Fruit fly (Drosophila melanogaster): ENCODE data around the gene CG11857.

CG11857 gene

dm6 chr3R:25258628-25259240 lies at the start of gene CG11857 (continued):
- TF ChIP-seq GATAe (GFP tag; conservative IDR thresholded peaks at IDR 0.05) (peak; percentile 97), Spps (tag; optimal IDR thresholded peaks at IDR 0.05) (peak; percentile 94), cad (GFP tag; optimal IDR thresholded peaks at IDR 0.05) (no peak), CG31441 (GFP tag; IDR thresholded peaks at IDR 0.05) (peak; percentile 96), ci (GFP tag; IDR thresholded peaks at IDR 0.05) (peak; percentile 99), CG10431 (GFP tag; optimal IDR thresholded peaks at IDR 0.05) (peak; percentile 82), CG5180 (GFP tag; optimal IDR thresholded peaks at IDR 0.05) (no peak), CG14860 (GFP tag; IDR thresholded peaks at IDR 0.05; ENCODE audit: partially characterized antibody) (peak; percentile 100), CG3281 (GFP tag; optimal IDR thresholded peaks at IDR 0.05) (peak; percentile 96), pfk (GFP tag; optimal IDR thresholded peaks at IDR 0.05) (peak; percentile 37), Sox100B (GFP tag; optimal IDR thresholded peaks at IDR 0.05) (peak; percentile 93), h (optimal IDR thresholded peaks at IDR 0.05) (no peak), CG14667 (GFP tag; IDR thresholded peaks at IDR 0.05) (peak; percentile 99), CG10366 (GFP tag; IDR thresholded peaks at IDR 0.05) (peak; percentile 99), wek (GFP tag; optimal IDR thresholded peaks at IDR 0.05) (peak; percentile 79), BEAF-32 (GFP tag; optimal IDR thresholded peaks at IDR 0.05) (peak; percentile 100), CG1792 (GFP tag; optimal IDR thresholded peaks at IDR 0.05) (peak; percentile 95), danr (GFP tag; IDR thresholded peaks at IDR 0.05) (peak; percentile 98), CG16863 (GFP tag; optimal IDR thresholded peaks at IDR 0.05) (peak; percentile 96), hth (optimal IDR thresholded peaks at IDR 0.05) (no peak), Mes4 (GFP tag; optimal IDR thresholded peaks at IDR 0.05) (peak; percentile 94), ATbp (GFP tag; optimal IDR thresholded peaks at IDR 0.05) (peak; percentile 92), CG12219 (GFP tag; optimal IDR thresholded peaks at IDR 0.05) (peak; percentile 92), CG31365 (tag; optimal IDR thresholded peaks at IDR 0.05) (peak; percentile 83), croc (GFP tag; conservative IDR thresholded peaks at IDR 0.05) (peak; percentile 98), lmd (GFP tag; IDR thresholded peaks at IDR 0.05) (peak; percentile 99), Fer3 (tag; optimal IDR thresholded peaks at IDR 0.05) (peak; percentile 98), hbn (GFP tag; IDR thresholded peaks at IDR 0.05; ENCODE audit: partially characterized antibody) (peak; percentile 100), nom (GFP tag; optimal IDR thresholded peaks at IDR 0.05) (peak; percentile 80), dan (GFP tag; IDR thresholded peaks at IDR 0.05) (peak; percentile 97), oc (tag; optimal IDR thresholded peaks at IDR 0.05) (peak; percentile 94), Optix (GFP tag; IDR thresholded peaks at IDR 0.05) (peak; percentile 99), klu (GFP tag; IDR thresholded peaks at IDR 0.05) (peak; percentile 99), mam (GFP tag; optimal IDR thresholded peaks at IDR 0.05) (peak; percentile 99), CG18262 (tag; optimal IDR thresholded peaks at IDR 0.05) (peak; percentile 96), dmrt99B (tag; optimal IDR thresholded peaks at IDR 0.05) (peak; percentile 96), CHES-1-like (GFP tag; optimal IDR thresholded peaks at IDR 0.05) (peak; percentile 97), kah (GFP tag; optimal IDR thresholded peaks at IDR 0.05) (peak; percentile 84), MBD-R2 (GFP tag; IDR thresholded peaks at IDR 0.05) (peak; percentile 99), CG6791 (GFP tag; IDR thresholded peaks at IDR 0.05; ENCODE audit: partially characterized antibody) (peak; percentile 98), HLH54F (GFP tag; optimal IDR thresholded peaks at IDR 0.05) (peak; percentile 98), H2.0 (GFP tag; IDR thresholded peaks at IDR 0.05) (peak; percentile 99), Camta (GFP tag; optimal IDR thresholded peaks at IDR 0.05) (peak; percentile 98), ems (GFP tag; optimal IDR thresholded peaks at IDR 0.05) (peak; percentile 98), Ravus (GFP tag; IDR thresholded peaks at IDR 0.05) (peak; percentile 95), CG11695 (GFP tag; IDR thresholded peaks at IDR 0.05) (peak; percentile 96), zen (tag; optimal IDR thresholded peaks at IDR 0.05) (peak; percentile 99), unc-4 (GFP tag; IDR thresholded peaks at IDR 0.05; ENCODE audit: partially characterized antibody) (peak; percentile 99), Jarid2 (GFP tag; optimal IDR thresholded peaks at IDR 0.05) (peak; percentile 84), CG17328 (GFP tag; IDR thresholded peaks at IDR 0.05) (peak; percentile 99), crc (GFP tag; optimal IDR thresholded peaks at IDR 0.05) (peak; percentile 95)
